Worm (Caenorhabditis elegans): ENCODE results near the gene vps-60.

The vps-60 gene

ce11 chrV:8637666-8638271 is 31.8 kb upstream of the vps-60 start, which contains the start of the genes F28A12.10 and acd-4:
TSS of gene F28A12.10 (minus strand) at chrV:8637766.
TSS of gene acd-4 (plus strand) at chrV:8638221.
- no peak for TF ChIP-seq lim-7 (GFP tag; IDR thresholded peaks at IDR 0.05)
- no peak for TF ChIP-seq vab-7 (GFP tag; IDR thresholded peaks at IDR 0.05)
- no peak for TF ChIP-seq cey-2 (tag; optimal IDR thresholded peaks at IDR 0.05; ENCODE audit: borderline replicate concordance, insufficient read depth)
- TF ChIP-seq lin-29 (GFP tag; IDR thresholded peaks at IDR 0.05): no peak
- TF ChIP-seq T26A8.4 (GFP tag; IDR thresholded peaks at IDR 0.05): no peak
- TF ChIP-seq pha-4 (GFP tag; IDR thresholded peaks at IDR 0.05): no peak
- no peak for TF ChIP-seq pha-4 (tag; optimal IDR thresholded peaks at IDR 0.05)
- TF ChIP-seq nhr-76 (tag; optimal IDR thresholded peaks at IDR 0.05): no peak
- no peak for TF ChIP-seq lin-13 (GFP tag; optimal IDR thresholded peaks at IDR 0.05)
- TF ChIP-seq spr-1 (tag; optimal IDR thresholded peaks at IDR 0.05): no peak
- TF ChIP-seq Y105C5A.15 (GFP tag; IDR thresholded peaks at IDR 0.05): no peak
- TF ChIP-seq fos-1 (tag; optimal IDR thresholded peaks at IDR 0.05): no peak
- TF ChIP-seq aha-1 (tag): no peak
- no peak for TF ChIP-seq snpc-4 (tag; optimal IDR thresholded peaks at IDR 0.05)
- TF ChIP-seq nhr-77 (tag; optimal IDR thresholded peaks at IDR 0.05): no peak
- TF ChIP-seq gei-8 (GFP tag; optimal IDR thresholded peaks at IDR 0.05): no peak
- TF ChIP-seq unc-130 (GFP tag; optimal IDR thresholded peaks at IDR 0.05): no peak
- no peak for TF ChIP-seq unc-39 (tag; optimal IDR thresholded peaks at IDR 0.05)
- no peak for TF ChIP-seq ces-1 (GFP tag; optimal IDR thresholded peaks at IDR 0.05)
- no peak for TF ChIP-seq ZK546.5 (tag; optimal IDR thresholded peaks at IDR 0.05)

- TF ChIP-seq F44E2.7 (GFP tag; IDR thresholded peaks at IDR 0.05) (no peak), gei-8 (GFP tag; optimal IDR thresholded peaks at IDR 0.05) (no peak), mdt-29 (GFP tag; IDR thresholded peaks at IDR 0.05) (no peak), ceh-20 (GFP tag; IDR thresholded peaks at IDR 0.05) (no peak), nhr-25 (tag; optimal IDR thresholded peaks at IDR 0.05; ENCODE audit: borderline replicate concordance, insufficient read depth) (no peak), skn-1 (tag; optimal IDR thresholded peaks at IDR 0.05) (no peak), Y48G9A.11 (GFP tag; IDR thresholded peaks at IDR 0.05) (no peak), attf-4 (tag; optimal IDR thresholded peaks at IDR 0.05) (no peak), vab-7 (GFP tag; IDR thresholded peaks at IDR 0.05) (no peak), mes-2 (tag; optimal IDR thresholded peaks at IDR 0.05; ENCODE audit: poor library complexity, severe bottlenecking) (no peak), daf-12 (tag; optimal IDR thresholded peaks at IDR 0.05) (no peak), spr-3 (GFP tag; optimal IDR thresholded peaks at IDR 0.05) (no peak), ceh-62 (tag; optimal IDR thresholded peaks at IDR 0.05) (no peak)
These were observed 31.0 kb upstream of the vps-60 start, which contains the start of gene grl-12 for ce11 chrV:8636907-8637306. TSS of gene grl-12 (minus strand) at chrV:8637007.

ce11 chrV:8635575-8635974 is 29.6 kb upstream of the vps-60 start, which contains the start of gene oac-29:
TSS of gene oac-29 (minus strand) at chrV:8635675.
- TF ChIP-seq lin-29 (GFP tag; IDR thresholded peaks at IDR 0.05) (no peak), aha-1 (tag) (peak; percentile 33)

- no peak for TF ChIP-seq ceh-20 (GFP tag; IDR thresholded peaks at IDR 0.05)
- no peak for TF ChIP-seq ztf-11 (tag; optimal IDR thresholded peaks at IDR 0.05)
- no peak for TF ChIP-seq nhr-111 (GFP tag; optimal IDR thresholded peaks at IDR 0.05)
- peak; percentile 91 for TF ChIP-seq aha-1 (tag)
These were observed 26.9 kb upstream of the vps-60 start for ce11 chrV:8632788-8633187.

ce11 chrV:8631277-8631765 is 25.4 kb upstream of the vps-60 start, which contains the start of gene atg-18:
TSS of gene atg-18 (minus strand) at chrV:8631327.
- TF ChIP-seq R02D3.7 (tag; optimal IDR thresholded peaks at IDR 0.05) (no peak), egl-43 (GFP tag; IDR thresholded peaks at IDR 0.05) (no peak), ceh-32 (tag; optimal IDR thresholded peaks at IDR 0.05; ENCODE audit: poor library complexity) (no peak), lin-1 (GFP tag; IDR thresholded peaks at IDR 0.05) (no peak), mdl-1 (tag; optimal IDR thresholded peaks at IDR 0.05) (peak; percentile 17 to 57), lin-39 (tag; optimal IDR thresholded peaks at IDR 0.05) (no peak), dve-1 (tag; optimal IDR thresholded peaks at IDR 0.05; ENCODE audit: insufficient read depth) (peak; percentile 81), unc-62 (GFP tag; optimal IDR thresholded peaks at IDR 0.05 in 1 of 2) (peak in 1 of 2 experiments; percentile 47), unc-62 (tag; optimal IDR thresholded peaks at IDR 0.05) (no peak), snpc-4 (tag; optimal IDR thresholded peaks at IDR 0.05) (no peak), zag-1 (tag; optimal IDR thresholded peaks at IDR 0.05) (no peak), gei-8 (GFP tag; optimal IDR thresholded peaks at IDR 0.05) (no peak), rbr-2 (tag; optimal IDR thresholded peaks at IDR 0.05) (peak; percentile 67), nhr-6 (tag; optimal IDR thresholded peaks at IDR 0.05) (peak; percentile 67), nhr-10 (tag; optimal IDR thresholded peaks at IDR 0.05) (no peak)
